Fruit fly (Drosophila melanogaster): Measurements from ENCODE around the gene janB.

Gene janB

DNA sequence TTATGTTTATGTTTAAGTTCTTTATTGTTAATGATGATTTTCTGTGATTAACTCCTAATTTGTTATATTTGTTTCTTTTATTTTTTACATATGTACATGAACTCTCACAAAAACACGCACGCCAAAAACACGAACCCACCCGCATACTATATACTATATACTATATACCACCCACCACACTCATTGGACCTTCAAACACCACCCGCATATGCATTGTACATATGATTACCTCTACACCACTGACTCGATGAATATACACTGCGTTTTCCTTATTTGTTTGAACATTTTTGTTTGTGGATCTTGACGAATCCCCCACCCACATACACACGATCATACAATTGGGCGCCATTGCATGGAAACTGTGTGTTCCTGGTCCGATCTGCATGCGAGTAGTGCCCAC is 6.2 kb downstream of the janB start:
- TF ChIP-seq svp (GFP tag), result no peak

DNA sequence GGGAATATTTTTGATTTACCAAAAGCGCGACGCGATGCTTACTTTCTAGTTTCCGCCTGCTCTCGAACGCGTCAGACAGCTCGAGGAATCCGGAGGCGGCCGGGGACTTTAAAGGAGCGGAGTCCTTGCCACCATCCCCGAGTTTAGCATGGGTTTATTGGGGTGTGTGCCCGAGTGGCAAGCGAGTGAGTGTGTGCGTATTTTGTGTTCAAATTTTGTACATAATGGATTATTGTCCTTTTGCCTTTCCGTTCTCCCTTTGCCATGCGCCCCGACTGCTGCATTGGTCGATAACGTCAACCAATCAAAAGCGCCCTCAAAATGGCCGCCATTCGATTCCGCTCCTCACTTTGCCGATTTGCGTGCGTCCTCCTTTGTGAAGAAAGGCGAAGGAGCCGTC is 8.5 kb downstream of the janB start:
- TF ChIP-seq salr (GFP tag; optimal IDR thresholded peaks at IDR 0.05), result no peak
- no peak for TF ChIP-seq CG16779 (tag; optimal IDR thresholded peaks at IDR 0.05)
- TF ChIP-seq CG8119 (GFP tag; IDR thresholded peaks at IDR 0.05), result no peak
- TF ChIP-seq svp (GFP tag), result no peak
- TF ChIP-seq CG6276 (GFP tag; optimal IDR thresholded peaks at IDR 0.05), result no peak
- TF ChIP-seq CG6808 (GFP tag; optimal IDR thresholded peaks at IDR 0.05), result no peak
- TF ChIP-seq CG34406 (GFP tag; optimal IDR thresholded peaks at IDR 0.05), result no peak

DNA sequence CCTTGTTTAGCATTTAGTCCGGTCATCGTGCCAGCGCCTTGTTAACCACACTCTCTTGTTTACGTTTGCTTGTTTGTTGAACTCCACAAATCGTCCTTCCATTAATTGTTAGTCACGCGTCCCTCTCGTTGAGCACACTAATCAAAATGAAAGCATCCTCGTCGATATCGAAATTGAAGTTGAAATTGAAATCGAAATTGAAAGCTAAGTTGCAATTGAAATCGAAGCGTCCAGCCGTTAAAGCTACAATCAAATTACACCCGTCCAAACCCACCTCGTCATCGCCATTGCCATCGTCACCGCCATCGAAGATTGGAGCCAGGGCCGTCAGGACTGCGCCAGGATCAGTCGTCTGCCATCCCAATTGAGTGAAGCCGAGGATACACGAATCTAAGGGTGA is 15.1 kb downstream of the janB start:
- TF ChIP-seq Ets21C (GFP tag; optimal IDR thresholded peaks at IDR 0.05), result no peak
- TF ChIP-seq CG9139 (GFP tag; optimal IDR thresholded peaks at IDR 0.05), result no peak
- TF ChIP-seq CG10669 (GFP tag; optimal IDR thresholded peaks at IDR 0.05), result no peak
- no peak for TF ChIP-seq net (GFP tag; optimal IDR thresholded peaks at IDR 0.05)
- no peak for TF ChIP-seq CG3032 (tag; optimal IDR thresholded peaks at IDR 0.05)
- TF ChIP-seq CG31627 (GFP tag; optimal IDR thresholded peaks at IDR 0.05), result no peak
- TF ChIP-seq ss (GFP tag; optimal IDR thresholded peaks at IDR 0.05), result no peak
- TF ChIP-seq Gug (GFP tag; IDR thresholded peaks at IDR 0.05), result no peak
- TF ChIP-seq fd59A (GFP tag; optimal IDR thresholded peaks at IDR 0.05), result no peak

DNA sequence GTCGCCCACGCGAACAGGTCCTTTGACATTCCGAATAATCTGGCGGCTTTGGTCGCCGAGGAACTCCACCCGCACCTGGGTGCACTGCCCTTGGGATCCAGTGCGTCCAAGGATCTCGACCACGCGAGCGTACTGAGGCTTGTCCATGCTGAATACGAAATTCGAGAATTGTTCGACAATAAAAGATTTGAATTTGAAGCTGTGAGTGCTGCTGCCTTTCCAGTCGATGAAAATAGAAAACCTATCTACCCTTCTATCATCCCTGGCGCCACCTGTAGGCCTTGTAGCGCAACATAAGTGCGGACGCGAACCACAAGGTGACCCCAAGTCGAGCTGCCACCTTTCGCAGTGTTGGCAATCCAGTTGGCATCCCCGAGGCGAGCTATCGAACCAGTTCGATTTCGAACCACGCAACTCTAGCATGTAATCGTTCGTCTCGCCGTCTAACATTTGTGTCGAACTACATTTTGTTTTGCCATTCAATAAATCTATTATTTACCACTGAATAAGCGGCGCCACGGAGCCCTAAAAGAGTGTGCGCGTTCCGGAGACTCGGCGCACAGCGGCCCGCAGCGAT is 16.0 kb downstream of the janB start, which contains the start of the genes RpS28a and Axn:
TSS of gene RpS28a (minus strand) at position 197 of the 577 bp plus-strand sequence.
TSS of gene Axn (plus strand) at position 391 of the 577 bp plus-strand sequence.
- TF ChIP-seq Met (GFP tag; optimal IDR thresholded peaks at IDR 0.05) (no peak), CG3032 (tag; optimal IDR thresholded peaks at IDR 0.05) (no peak), topi (GFP tag; optimal IDR thresholded peaks at IDR 0.05) (no peak), Sox14 (GFP tag; optimal IDR thresholded peaks at IDR 0.05) (no peak), CG34406 (GFP tag; optimal IDR thresholded peaks at IDR 0.05) (no peak), achi (GFP tag; optimal IDR thresholded peaks at IDR 0.05) (no peak), ss (GFP tag; optimal IDR thresholded peaks at IDR 0.05) (no peak), CG6808 (GFP tag; optimal IDR thresholded peaks at IDR 0.05) (no peak), CG11902 (GFP tag; optimal IDR thresholded peaks at IDR 0.05) (no peak), lz (GFP tag; optimal IDR thresholded peaks at IDR 0.05) (no peak), fd85E (GFP tag; optimal IDR thresholded peaks at IDR 0.05) (no peak), Eip78C (GFP tag) (no peak), CG8319 (GFP tag; optimal IDR thresholded peaks at IDR 0.05) (peak; percentile 100), CG1621 (tag; optimal IDR thresholded peaks at IDR 0.05) (no peak), Hr39 (GFP tag; optimal IDR thresholded peaks at IDR 0.05) (peak; percentile 9), OdsH (GFP tag; optimal IDR thresholded peaks at IDR 0.05) (no peak), dac (GFP tag; optimal IDR thresholded peaks at IDR 0.05) (no peak), net (GFP tag; optimal IDR thresholded peaks at IDR 0.05) (no peak), svp (GFP tag) (peak; percentile 96), spab (GFP tag; optimal IDR thresholded peaks at IDR 0.05) (no peak), CG8119 (GFP tag; IDR thresholded peaks at IDR 0.05) (no peak), eg (GFP tag; IDR thresholded peaks at IDR 0.05) (no peak), CG31627 (GFP tag; optimal IDR thresholded peaks at IDR 0.05) (peak; percentile 6), Gug (GFP tag; IDR thresholded peaks at IDR 0.05) (no peak), salr (GFP tag; optimal IDR thresholded peaks at IDR 0.05) (no peak), cyc (GFP tag; optimal IDR thresholded peaks at IDR 0.05) (peak; percentile 1), CG6276 (GFP tag; optimal IDR thresholded peaks at IDR 0.05) (no peak), Lpt (GFP tag; optimal IDR thresholded peaks at IDR 0.05) (no peak), Smox (GFP tag; optimal IDR thresholded peaks at IDR 0.05) (no peak), CG10631 (GFP tag; optimal IDR thresholded peaks at IDR 0.05) (no peak), CG3919 (GFP tag; optimal IDR thresholded peaks at IDR 0.05) (no peak), CG9139 (GFP tag; optimal IDR thresholded peaks at IDR 0.05) (no peak), dsx (GFP tag; optimal IDR thresholded peaks at IDR 0.05; ENCODE audit: poor library complexity, severe bottlenecking) (no peak)

Data from whole organism, prepupa.